Worm (Caenorhabditis elegans) whole organism, young adult: ENCODE data around the gene F02D8.4.

Source experiments
- B0019.2 ChIP-seq: fragments of 200-800 bp; sonication (Bioruptor generic); conservative IDR thresholded peaks from 2 replicates; pipeline ENCODE4 v1.3.6; 2022; ENCODE audit warnings: missing genetic modification reagents, missing genetic modification characterization, missing compliant biosample characterization
- B0035.1 ChIP-seq: sonication (generic microtip); optimal IDR thresholded peaks from 2 replicates; lab custom pipeline; 2016; ENCODE audit warnings: missing genetic modification characterization, mild to moderate bottlenecking, missing compliant biosample characterization, missing genotype, missing genetic modification reagents
- B0261.1 ChIP-seq: sonication (generic microtip); optimal IDR thresholded peaks from 2 replicates; lab custom pipeline; 2016; ENCODE audit warnings: mild to moderate bottlenecking, missing genetic modification characterization, moderate library complexity, missing compliant biosample characterization
- C06A6.2 ChIP-seq: fragments of 200-800 bp; sonication (Bioruptor generic); conservative IDR thresholded peaks from 2 replicates; pipeline ENCODE4 v1.3.6; 2022; ENCODE audit warnings: missing genetic modification characterization, missing compliant biosample characterization
- C17E4.6 ChIP-seq: fragments of 200-800 bp; sonication (Bioruptor generic); IDR thresholded peaks from 2 replicates; pipeline ENCODE4 v1.3.6; 2022; ENCODE audit warnings: missing genetic modification reagents, missing genetic modification characterization, missing compliant biosample characterization
- F39B2.1 ChIP-seq: fragments of 200-800 bp; sonication (Bioruptor generic); IDR thresholded peaks from 2 replicates; pipeline ENCODE4 v1.3.6; 2022; ENCODE audit warnings: missing genetic modification reagents, missing genetic modification characterization, missing compliant biosample characterization
- F49E8.2 ChIP-seq: sonication (generic microtip); optimal IDR thresholded peaks from 3 replicates; lab custom pipeline; 2017; ENCODE audit warnings: missing genetic modification characterization, mild to moderate bottlenecking, missing compliant biosample characterization, antibody characterized with exemption, moderate library complexity; ENCODE audit not compliant: insufficient read depth
- F52B5.7 ChIP-seq: sonication (generic microtip); optimal IDR thresholded peaks from 2 replicates; lab custom pipeline; 2016; ENCODE audit warnings: mild to moderate bottlenecking, missing genetic modification characterization, missing compliant biosample characterization
- T07F8.4 ChIP-seq: sonication (generic microtip); optimal IDR thresholded peaks from 2 replicates; lab custom pipeline; 2016; ENCODE audit warnings: mild to moderate bottlenecking, missing genetic modification characterization, moderate library complexity, missing compliant biosample characterization
- Y67H2A.10 ChIP-seq: fragments of 200-800 bp; sonication (Bioruptor generic); conservative IDR thresholded peaks from 2 replicates; pipeline ENCODE4 v1.3.6; 2022; ENCODE audit warnings: missing genetic modification reagents, missing genetic modification characterization, missing compliant biosample characterization
- Y95B8A.8 ChIP-seq: fragments of 200-800 bp; sonication (Bioruptor generic); IDR thresholded peaks from 2 replicates; pipeline ENCODE4 v1.3.6; 2022; ENCODE audit warnings: missing genetic modification reagents, missing genetic modification characterization, missing compliant biosample characterization
- ZK185.1 ChIP-seq: sonication (generic microtip); optimal IDR thresholded peaks from 2 replicates; lab custom pipeline; 2016; ENCODE audit warnings: mild to moderate bottlenecking, missing genetic modification characterization, missing compliant biosample characterization; ENCODE audit not compliant: poor library complexity, severe bottlenecking
- akir-1 ChIP-seq: fragments of 200-800 bp; sonication (Bioruptor generic); optimal IDR thresholded peaks from 2 replicates; lab custom pipeline; 2018; ENCODE audit warnings: mild to moderate bottlenecking, missing genetic modification characterization, moderate library complexity, missing compliant biosample characterization
- aptf-2 ChIP-seq: fragments of 200-800 bp; sonication (Bioruptor generic); conservative IDR thresholded peaks from 2 replicates; pipeline ENCODE4 v1.3.6; 2022; ENCODE audit warnings: missing genetic modification reagents, missing genetic modification characterization, missing compliant biosample characterization
- atf-7 ChIP-seq: sonication (generic microtip); optimal IDR thresholded peaks from 2 replicates; lab custom pipeline; 2017; ENCODE audit warnings: mild to moderate bottlenecking, missing genetic modification characterization, missing compliant biosample characterization
- attf-5 ChIP-seq: fragments of 200-800 bp; sonication (Bioruptor generic); optimal IDR thresholded peaks from 2 replicates; lab custom pipeline; 2018; ENCODE audit warnings: mild to moderate bottlenecking, missing genetic modification characterization, missing compliant biosample characterization
- attf-6 ChIP-seq: fragments of 200-800 bp; sonication (Bioruptor generic); IDR thresholded peaks from 2 replicates; pipeline ENCODE4 v1.3.6; 2022; ENCODE audit warnings: missing genetic modification reagents, missing genetic modification characterization, missing compliant biosample characterization
- bed-2 ChIP-seq: fragments of 200-800 bp; sonication (Bioruptor generic); IDR thresholded peaks from 2 replicates; pipeline ENCODE4 v1.3.6; 2022; ENCODE audit warnings: missing genetic modification reagents, missing genetic modification characterization, missing compliant biosample characterization
- cebp-1 ChIP-seq, 2 experiments: fragments of 200-800 bp in 1 of 2; sonication (Bioruptor generic) in 1 of 2; sonication (generic microtip) in 1 of 2; IDR thresholded peaks in 1 of 2; optimal IDR thresholded peaks in 1 of 2; 2 replicates each; pipeline versions ENCODE4 v1.3.6 to Lab custom; 2017 to 2022; ENCODE audit warnings: missing compliant biosample characterization in 2 of 2, missing genetic modification characterization in 2 of 2, mild to moderate bottlenecking in 1 of 2, missing genetic modification reagents in 1 of 2, moderate library complexity in 1 of 2
- ceh-40 ChIP-seq: fragments of 200-800 bp; sonication (Bioruptor generic); IDR thresholded peaks from 2 replicates; pipeline ENCODE4 v1.3.6; 2022; ENCODE audit warnings: missing genetic modification characterization, missing compliant biosample characterization
- chd-7 ChIP-seq: sonication (generic microtip); optimal IDR thresholded peaks from 2 replicates; lab custom pipeline; 2016; ENCODE audit warnings: mild to moderate bottlenecking, missing genetic modification characterization, moderate library complexity, missing compliant biosample characterization
- dpff-1 ChIP-seq: sonication (generic microtip); optimal IDR thresholded peaks from 2 replicates; lab custom pipeline; 2017; ENCODE audit warnings: mild to moderate bottlenecking, missing genetic modification characterization, missing compliant biosample characterization
- dpl-1 ChIP-seq: fragments of 150-350 bp; optimal IDR thresholded peaks from 2 replicates; lab custom pipeline; 2014; ENCODE audit warnings: missing biosample characterization, missing genetic modification reagents, missing genetic modification characterization
- egl-44 ChIP-seq: fragments of 200-800 bp; sonication (Bioruptor generic); IDR thresholded peaks from 2 replicates; pipeline ENCODE4 v1.3.6; 2022; ENCODE audit warnings: missing genetic modification reagents, missing genetic modification characterization, missing compliant biosample characterization
- ekl-4 ChIP-seq: fragments of 200-800 bp; sonication (Bioruptor generic); IDR thresholded peaks from 2 replicates; pipeline ENCODE4 v1.3.6; 2022; ENCODE audit warnings: missing genetic modification reagents, missing genetic modification characterization, missing compliant biosample characterization
- ets-4 ChIP-seq: fragments of 200-800 bp; sonication (Bioruptor generic); optimal IDR thresholded peaks from 2 replicates; lab custom pipeline; 2018; ENCODE audit warnings: mild to moderate bottlenecking, missing genetic modification characterization, missing compliant biosample characterization
- fkh-3 ChIP-seq: sonication (generic microtip); optimal IDR thresholded peaks from 2 replicates; lab custom pipeline; 2016; ENCODE audit warnings: mild to moderate bottlenecking, missing genetic modification characterization, missing compliant biosample characterization
- lin-35 ChIP-seq, 3 experiments: fragments of 150-350 bp in 2 of 3; sonication (generic microtip) in 1 of 3; optimal IDR thresholded peaks; 2 replicates each; lab custom pipeline; 2014 to 2018; ENCODE audit warnings: missing biosample characterization in 3 of 3, missing genetic modification characterization in 3 of 3, missing genetic modification reagents in 3 of 3
- lin-40 ChIP-seq: sonication (generic microtip); optimal IDR thresholded peaks from 2 replicates; lab custom pipeline; 2016; ENCODE audit warnings: missing genetic modification characterization, mild to moderate bottlenecking, missing compliant biosample characterization, missing genotype, missing genetic modification reagents
- lir-1 ChIP-seq: fragments of 200-800 bp; sonication (Bioruptor generic); conservative IDR thresholded peaks from 2 replicates; pipeline ENCODE4 v1.3.6; 2022; ENCODE audit warnings: missing genetic modification reagents, missing genetic modification characterization, missing compliant biosample characterization
- lsl-1 ChIP-seq: fragments of 200-800 bp; sonication (Bioruptor generic); optimal IDR thresholded peaks from 2 replicates; lab custom pipeline; 2018; ENCODE audit warnings: mild to moderate bottlenecking, missing genetic modification characterization, moderate library complexity, missing compliant biosample characterization
- lsy-27 ChIP-seq: sonication (generic microtip); optimal IDR thresholded peaks from 2 replicates; lab custom pipeline; 2017; ENCODE audit warnings: missing genetic modification characterization, mild to moderate bottlenecking, missing compliant biosample characterization, antibody characterized with exemption, missing genotype, borderline replicate concordance; ENCODE audit not compliant: insufficient read depth
- mel-28 ChIP-seq: sonication (generic microtip); optimal IDR thresholded peaks from 2 replicates; lab custom pipeline; 2016; ENCODE audit warnings: borderline replicate concordance, mild to moderate bottlenecking, missing genetic modification characterization, missing compliant biosample characterization
- nhr-120 ChIP-seq: fragments of 200-800 bp; sonication (Bioruptor generic); IDR thresholded peaks from 2 replicates; pipeline ENCODE4 v1.3.6; 2022; ENCODE audit warnings: missing genetic modification characterization, missing compliant biosample characterization
- nhr-27 ChIP-seq: fragments of 200-800 bp; sonication (Bioruptor generic); optimal IDR thresholded peaks from 2 replicates; lab custom pipeline; 2018; ENCODE audit warnings: mild to moderate bottlenecking, missing genetic modification characterization, moderate library complexity, missing compliant biosample characterization
- nhr-80 ChIP-seq: sonication (generic microtip); optimal IDR thresholded peaks from 2 replicates; lab custom pipeline; 2016; ENCODE audit warnings: missing genetic modification characterization, missing compliant biosample characterization
- rcor-1 ChIP-seq: fragments of 200-800 bp; sonication (Bioruptor generic); IDR thresholded peaks from 2 replicates; pipeline ENCODE4 v1.3.6; 2022; ENCODE audit warnings: missing genetic modification reagents, missing genetic modification characterization, missing compliant biosample characterization
- rec-8 ChIP-seq, 2 experiments: sonication (generic microtip); optimal IDR thresholded peaks; 2 replicates each; lab custom pipeline; 2016; ENCODE audit warnings: mild to moderate bottlenecking in 2 of 2, missing genetic modification characterization in 2 of 2, missing genetic modification reagents in 2 of 2, missing genotype in 2 of 2, missing biosample characterization in 1 of 2, missing compliant biosample characterization in 1 of 2, moderate library complexity in 1 of 2
- sdz-38 ChIP-seq: sonication (generic microtip); optimal IDR thresholded peaks from 2 replicates; lab custom pipeline; 2016; ENCODE audit warnings: missing genotype, missing genetic modification characterization, missing compliant biosample characterization
- sea-2 ChIP-seq: fragments of 200-800 bp; sonication (Bioruptor generic); IDR thresholded peaks from 2 replicates; pipeline ENCODE4 v1.3.6; 2022; ENCODE audit warnings: missing genetic modification characterization, missing compliant biosample characterization
- somi-1 ChIP-seq: fragments of 200-800 bp; sonication (Bioruptor generic); optimal IDR thresholded peaks from 2 replicates; lab custom pipeline; 2018; ENCODE audit warnings: mild to moderate bottlenecking, missing genetic modification characterization, missing compliant biosample characterization
- ztf-22 ChIP-seq: fragments of 200-800 bp; sonication (Bioruptor generic); optimal IDR thresholded peaks from 2 replicates; lab custom pipeline; 2018; ENCODE audit warnings: mild to moderate bottlenecking, missing genetic modification characterization, moderate library complexity, missing compliant biosample characterization
- ztf-28 ChIP-seq: fragments of 200-800 bp; sonication (Bioruptor generic); IDR thresholded peaks from 2 replicates; pipeline ENCODE4 v1.3.6; 2022; ENCODE audit warnings: missing genetic modification reagents, missing genetic modification characterization, missing compliant biosample characterization
- ztf-3 ChIP-seq: fragments of 200-800 bp; sonication (Bioruptor generic); optimal IDR thresholded peaks from 2 replicates; lab custom pipeline; 2018; ENCODE audit warnings: mild to moderate bottlenecking, missing genetic modification characterization, missing compliant biosample characterization

F02D8.4 gene

ce11 chrV:15002184-15002690, 17.5 kb downstream of the F02D8.4 start, which contains the start of the genes fib-1 and mut-15 (continued):
- TF ChIP-seq aptf-2 (GFP tag; lab: Robert Waterston, UW) (peak; percentile 78), mel-28 (no peak), ets-4 (GFP tag; lab: Kevin White, UChicago) (no peak), F52B5.7 (no peak), B0261.1 (tag; lab: Kevin White, UChicago) (peak; percentile 28), lsl-1 (GFP tag; lab: Kevin White, UChicago) (peak; percentile 86), rcor-1 (GFP tag; lab: Robert Waterston, UW) (peak; percentile 86), dpl-1 (GFP tag; lab: Kevin White, UChicago) (peak; percentile 54), F39B2.1 (GFP tag; lab: Robert Waterston, UW) (no peak), lir-1 (GFP tag; lab: Robert Waterston, UW) (peak; percentile 54; the same call in 1 of the 2 replicates), nhr-120 (GFP tag; lab: Robert Waterston, UW) (no peak), dpff-1 (tag; lab: Kevin White, UChicago) (no peak), sea-2 (GFP tag; lab: Robert Waterston, UW) (0 out of 2 replicates have a peak, but pooled peaks have one; percentile 27), cebp-1 (GFP tag; IDR thresholded peaks at IDR 0.05; lab: Robert Waterston, UW) (peak; percentile 46; the same call in 1 of the 2 replicates), cebp-1 (tag; optimal IDR thresholded peaks at IDR 0.05; lab: Kevin White, UChicago) (peak; percentile 84), lin-35 (GFP tag; optimal IDR thresholded peaks at IDR 0.05; lab: Kevin White, UChicago) (peak in 2 of 3 experiments; percentile 48 to 80), nhr-27 (no peak), ZK185.1 (tag; lab: Kevin White, UChicago) (peak; percentile 65), lsy-27 (tag; lab: Kevin White, UChicago) (no peak), rec-8 (tag; optimal IDR thresholded peaks at IDR 0.05; lab: Kevin White, UChicago) (no peak), B0035.1 (no peak), B0019.2 (GFP tag; lab: Robert Waterston, UW) (peak; percentile 59; the same call in 1 of the 2 replicates), ekl-4 (GFP tag; lab: Robert Waterston, UW) (peak; percentile 84), C17E4.6 (GFP tag; lab: Robert Waterston, UW) (no peak), bed-2 (GFP tag; lab: Robert Waterston, UW) (peak; percentile 66; the same call in 1 of the 2 replicates), ztf-3 (GFP tag; lab: Kevin White, UChicago) (no peak), attf-6 (GFP tag; lab: Robert Waterston, UW) (0 out of 2 replicates have a peak, but pooled peaks have one; percentile 42), attf-5 (GFP tag; lab: Kevin White, UChicago) (peak; percentile 95), nhr-80 (tag; lab: Kevin White, UChicago) (peak; percentile 56), ztf-28 (GFP tag; lab: Robert Waterston, UW) (peak; percentile 95)

ce11 chrV:15004800-15005199, 20.1 kb downstream of the F02D8.4 start, which contains the start of gene hrde-2:
Gene hrde-2 (plus strand): TSS chrV:15005100.
- TF ChIP-seq C06A6.2 (GFP tag; lab: Robert Waterston, UW) (no peak), lin-40 (tag; lab: Kevin White, UChicago) (no peak), somi-1 (GFP tag; lab: Kevin White, UChicago) (no peak), sdz-38 (tag; lab: Kevin White, UChicago) (no peak), attf-6 (GFP tag; lab: Robert Waterston, UW) (no peak), Y67H2A.10 (GFP tag; lab: Robert Waterston, UW) (no peak), F49E8.2 (tag; lab: Kevin White, UChicago) (no peak), ztf-22 (GFP tag; lab: Kevin White, UChicago) (no peak), Y95B8A.8 (no peak), atf-7 (tag; lab: Kevin White, UChicago) (no peak), ceh-40 (GFP tag; lab: Robert Waterston, UW) (no peak), mel-28 (no peak), egl-44 (no peak), T07F8.4 (no peak), fkh-3 (tag; lab: Kevin White, UChicago) (no peak), chd-7 (tag; lab: Kevin White, UChicago) (no peak), lin-35 (GFP tag; optimal IDR thresholded peaks at IDR 0.05; lab: Kevin White, UChicago) (no peak), akir-1 (no peak)
